Worm (Caenorhabditis elegans) whole organism, L4 larva: ENCODE measurements around the gene T19H12.12.
A peak's percentile ranks its signal among the peaks of the same experiment; 100 is the strongest.

Experiments
- F10B5.3 ChIP-seq: sonication (generic microtip); optimal IDR thresholded peaks from 2 replicates; lab custom pipeline; 2016; ENCODE audit warnings: mild to moderate bottlenecking, missing genetic modification characterization, missing compliant biosample characterization
- F37D6.2 ChIP-seq: sonication (generic microtip); optimal IDR thresholded peaks from 2 replicates; lab custom pipeline; 2016; ENCODE audit warnings: mild to moderate bottlenecking, missing genetic modification characterization, missing compliant biosample characterization
- F44E2.7 ChIP-seq: fragments of 200-800 bp; sonication (Bioruptor generic); IDR thresholded peaks from 2 replicates; pipeline ENCODE4 v2.1.2; 2022; ENCODE audit warnings: missing genetic modification characterization, missing compliant biosample characterization
- T26A8.4 ChIP-seq: fragments of 200-800 bp; sonication (Bioruptor generic); IDR thresholded peaks from 2 replicates; pipeline ENCODE4 v1.3.6; 2022; ENCODE audit warnings: missing genetic modification characterization, missing compliant biosample characterization
- Y48G9A.11 ChIP-seq: fragments of 200-800 bp; sonication (Bioruptor generic); IDR thresholded peaks from 2 replicates; pipeline ENCODE4 v1.3.6; 2022; ENCODE audit warnings: missing genetic modification reagents, missing genetic modification characterization, missing compliant biosample characterization
- Y5F2A.4 ChIP-seq: fragments of 200-800 bp; sonication (Bioruptor generic); optimal IDR thresholded peaks from 2 replicates; lab custom pipeline; 2018; ENCODE audit warnings: mild to moderate bottlenecking, missing genetic modification characterization, missing compliant biosample characterization
- Y75B8A.6 ChIP-seq: fragments of 200-800 bp; sonication (Bioruptor generic); IDR thresholded peaks from 2 replicates; pipeline ENCODE4 v1.3.6; 2022; ENCODE audit warnings: missing genetic modification reagents, missing genetic modification characterization, missing compliant biosample characterization
- ZK546.5 ChIP-seq, 2 experiments: sonication (generic microtip); optimal IDR thresholded peaks; 2 replicates each; lab custom pipeline; 2017; ENCODE audit warnings: missing biosample characterization in 2 of 2, missing genetic modification characterization in 2 of 2
- aha-1 ChIP-seq: fragments of 150-350 bp; peaks from one replicate; lab custom pipeline; 2014; ENCODE audit warnings: missing biosample characterization, missing genetic modification characterization
- ceh-28 ChIP-seq: fragments of 150-350 bp; optimal IDR thresholded peaks from 2 replicates; lab custom pipeline; 2014; ENCODE audit warnings: missing biosample characterization, missing genetic modification reagents, missing genetic modification characterization
- ceh-62 ChIP-seq: sonication (generic microtip); optimal IDR thresholded peaks from 2 replicates; lab custom pipeline; 2017; ENCODE audit warnings: missing biosample characterization, missing genetic modification characterization
- ceh-82 ChIP-seq: sonication (generic microtip); optimal IDR thresholded peaks from 2 replicates; lab custom pipeline; 2017; ENCODE audit warnings: missing biosample characterization, missing genetic modification characterization
- ces-1 ChIP-seq: fragments of 150-350 bp; sonication (generic microtip); optimal IDR thresholded peaks from 4 replicates; lab custom pipeline; 2014; ENCODE audit warnings: missing biosample characterization, missing genetic modification reagents, missing genetic modification characterization
- ctbp-1 ChIP-seq: fragments of 200-800 bp; sonication (Bioruptor generic); IDR thresholded peaks from 2 replicates; pipeline ENCODE4 v1.3.6; 2022; ENCODE audit warnings: missing genetic modification reagents, missing genetic modification characterization, missing compliant biosample characterization
- daf-19 ChIP-seq: fragments of 200-800 bp; sonication (Bioruptor generic); conservative IDR thresholded peaks from 2 replicates; pipeline ENCODE4 v1.3.6; 2022; ENCODE audit warnings: missing genetic modification characterization, missing compliant biosample characterization
- dmd-6 ChIP-seq: fragments of 200-800 bp; sonication (Bioruptor generic); IDR thresholded peaks from 2 replicates; pipeline ENCODE4 v1.3.6; 2022; ENCODE audit warnings: missing genetic modification reagents, missing genetic modification characterization, missing compliant biosample characterization
- dmd-9 ChIP-seq: fragments of 200-800 bp; sonication (Bioruptor generic); IDR thresholded peaks from 2 replicates; pipeline ENCODE4 v1.3.6; 2022; ENCODE audit warnings: missing genetic modification reagents, missing genetic modification characterization, missing compliant biosample characterization
- dpl-1 ChIP-seq: fragments of 150-350 bp; optimal IDR thresholded peaks from 2 replicates; lab custom pipeline; 2014; ENCODE audit warnings: missing biosample characterization, missing genetic modification reagents, missing genetic modification characterization
- duxl-1 ChIP-seq: sonication (generic microtip); optimal IDR thresholded peaks from 2 replicates; lab custom pipeline; 2016; ENCODE audit warnings: mild to moderate bottlenecking, missing genetic modification characterization, moderate library complexity, missing compliant biosample characterization; ENCODE audit not compliant: poor library complexity
- fkh-10 ChIP-seq: fragments of 150-350 bp; optimal IDR thresholded peaks from 2 replicates; lab custom pipeline; 2014; ENCODE audit warnings: missing biosample characterization, missing genetic modification reagents, missing genetic modification characterization
- fos-1 ChIP-seq: fragments of 150-350 bp; optimal IDR thresholded peaks from 2 replicates; lab custom pipeline; 2014; ENCODE audit warnings: missing biosample characterization, missing genetic modification characterization
- gei-8 ChIP-seq: fragments of 200-800 bp; sonication (Bioruptor generic); optimal IDR thresholded peaks from 2 replicates; lab custom pipeline; 2018; ENCODE audit warnings: mild to moderate bottlenecking, missing genetic modification characterization, missing compliant biosample characterization
- hif-1 ChIP-seq, 2 experiments: sonication (generic microtip); optimal IDR thresholded peaks; 2 replicates each; lab custom pipeline; 2016 to 2017; ENCODE audit warnings: missing compliant biosample characterization in 2 of 2, missing genetic modification characterization in 2 of 2, missing genetic modification reagents in 2 of 2, missing genotype in 2 of 2, mild to moderate bottlenecking in 1 of 2
- hlh-11 ChIP-seq: fragments of 200-800 bp; sonication (Bioruptor generic); optimal IDR thresholded peaks from 2 replicates; lab custom pipeline; 2018; ENCODE audit warnings: mild to moderate bottlenecking, missing genetic modification characterization, missing compliant biosample characterization
- jun-1 ChIP-seq: fragments of 150-350 bp; optimal IDR thresholded peaks from 2 replicates; lab custom pipeline; 2014; ENCODE audit warnings: missing biosample characterization, missing genetic modification reagents, missing genetic modification characterization
- lim-7 ChIP-seq: fragments of 200-800 bp; sonication (Bioruptor generic); IDR thresholded peaks from 2 replicates; pipeline ENCODE4 v1.3.6; 2022; ENCODE audit warnings: missing genetic modification characterization, missing compliant biosample characterization
- lin-15B ChIP-seq: fragments of 150-350 bp; sonication (generic microtip); optimal IDR thresholded peaks from 3 replicates; lab custom pipeline; 2014; ENCODE audit warnings: missing biosample characterization, missing genetic modification characterization
- lsy-2 ChIP-seq, 2 experiments: fragments of 150-350 bp in 1 of 2; sonication (generic microtip) in 1 of 2; optimal IDR thresholded peaks; 2 replicates each; lab custom pipeline; 2014 to 2017; ENCODE audit warnings: missing biosample characterization in 2 of 2, missing genetic modification characterization in 2 of 2
- mdl-1 ChIP-seq, 2 experiments: fragments of 150-350 bp in 1 of 2; sonication (generic microtip) in 1 of 2; optimal IDR thresholded peaks; 2 replicates each; lab custom pipeline; 2014 to 2017; ENCODE audit warnings: missing biosample characterization in 2 of 2, missing genetic modification characterization in 2 of 2
- mdt-29 ChIP-seq: fragments of 200-800 bp; sonication (Bioruptor generic); IDR thresholded peaks from 2 replicates; pipeline ENCODE4 v1.3.6; 2022; ENCODE audit warnings: missing genetic modification reagents, missing genetic modification characterization, missing compliant biosample characterization
- mep-1 ChIP-seq: fragments of 150-350 bp; sonication (generic microtip); optimal IDR thresholded peaks from 3 replicates; lab custom pipeline; 2014; ENCODE audit warnings: missing biosample characterization, missing genetic modification characterization
- mes-2 ChIP-seq: sonication (generic microtip); optimal IDR thresholded peaks from 2 replicates; lab custom pipeline; 2016; ENCODE audit warnings: missing genotype, mild to moderate bottlenecking, missing genetic modification characterization, missing compliant biosample characterization; ENCODE audit not compliant: poor library complexity, severe bottlenecking
- nhr-11 ChIP-seq: fragments of 150-350 bp; optimal IDR thresholded peaks from 2 replicates; lab custom pipeline; 2014; ENCODE audit warnings: missing biosample characterization, missing genetic modification characterization
- nhr-237 ChIP-seq: sonication (generic microtip); optimal IDR thresholded peaks from 2 replicates; lab custom pipeline; 2017; ENCODE audit warnings: missing biosample characterization, missing genetic modification characterization
- nhr-28 ChIP-seq: fragments of 150-350 bp; optimal IDR thresholded peaks from 2 replicates; lab custom pipeline; 2014; ENCODE audit warnings: missing biosample characterization, missing genetic modification characterization
- nhr-41 ChIP-seq: fragments of 200-800 bp; sonication (Bioruptor generic); IDR thresholded peaks from 2 replicates; pipeline ENCODE4 v1.3.6; 2022; ENCODE audit warnings: missing genetic modification reagents, missing genetic modification characterization, missing compliant biosample characterization
- nhr-42 ChIP-seq: fragments of 200-800 bp; sonication (Bioruptor generic); IDR thresholded peaks from 2 replicates; pipeline ENCODE4 v1.3.6; 2022; ENCODE audit warnings: missing genetic modification characterization, missing compliant biosample characterization
- nhr-48 ChIP-seq: sonication (generic microtip); optimal IDR thresholded peaks from 2 replicates; lab custom pipeline; 2016; ENCODE audit warnings: mild to moderate bottlenecking, missing genetic modification characterization, missing compliant biosample characterization
- nhr-77 ChIP-seq: fragments of 150-350 bp; optimal IDR thresholded peaks from 2 replicates; lab custom pipeline; 2014; ENCODE audit warnings: missing biosample characterization, missing genetic modification characterization
- php-3 ChIP-seq: fragments of 200-800 bp; sonication (Bioruptor generic); IDR thresholded peaks from 2 replicates; pipeline ENCODE4 v1.3.6; 2022; ENCODE audit warnings: missing genetic modification reagents, missing genetic modification characterization, missing compliant biosample characterization
- rbr-2 ChIP-seq: sonication (generic microtip); optimal IDR thresholded peaks from 2 replicates; lab custom pipeline; 2016; ENCODE audit warnings: missing genotype, missing genetic modification characterization, missing compliant biosample characterization
- saeg-2 ChIP-seq: fragments of 200-800 bp; sonication (Bioruptor generic); IDR thresholded peaks from 2 replicates; pipeline ENCODE4 v1.3.6; 2022; ENCODE audit warnings: missing genetic modification reagents, missing genetic modification characterization, missing compliant biosample characterization
- sdz-12 ChIP-seq: fragments of 200-800 bp; sonication (Bioruptor generic); optimal IDR thresholded peaks from 2 replicates; lab custom pipeline; 2018; ENCODE audit warnings: mild to moderate bottlenecking, missing genetic modification characterization, missing compliant biosample characterization
- set-16 ChIP-seq: fragments of 200-800 bp; sonication (Bioruptor generic); IDR thresholded peaks from 2 replicates; pipeline ENCODE4 v1.3.6; 2022; ENCODE audit warnings: missing genetic modification reagents, missing genetic modification characterization, missing compliant biosample characterization
- snpc-4 ChIP-seq: fragments of 150-350 bp; optimal IDR thresholded peaks from 2 replicates; lab custom pipeline; 2014; ENCODE audit warnings: missing biosample characterization, missing genetic modification characterization
- tag-97 ChIP-seq: fragments of 200-800 bp; sonication (Bioruptor generic); IDR thresholded peaks from 2 replicates; pipeline ENCODE4 v1.3.6; 2022; ENCODE audit warnings: missing genetic modification characterization, missing compliant biosample characterization
- tra-1 ChIP-seq: fragments of 200-800 bp; sonication (Bioruptor generic); IDR thresholded peaks from 2 replicates; pipeline ENCODE4 v1.3.6; 2022; ENCODE audit warnings: missing genetic modification reagents, missing genetic modification characterization, missing compliant biosample characterization
- unc-39 ChIP-seq: sonication (generic microtip); optimal IDR thresholded peaks from 2 replicates; lab custom pipeline; 2017; ENCODE audit warnings: missing biosample characterization, missing genetic modification characterization
- unc-62 ChIP-seq, 3 experiments: fragments of 150-350 bp in 1 of 3; sonication (generic microtip); optimal IDR thresholded peaks in 2 of 3; peaks in 1 of 3; 1 replicate in 1 of 3; 2 replicates in 2 of 3; lab custom pipeline; 2014 to 2017; ENCODE audit warnings: missing biosample characterization in 3 of 3, missing genetic modification characterization in 3 of 3, missing genetic modification reagents in 3 of 3, missing genotype in 1 of 3
- vab-7 ChIP-seq: fragments of 200-800 bp; sonication (Bioruptor generic); IDR thresholded peaks from 2 replicates; pipeline ENCODE4 v1.3.6; 2022; ENCODE audit warnings: missing genetic modification reagents, missing genetic modification characterization, missing compliant biosample characterization
- zfp-2 ChIP-seq: sonication (generic microtip); optimal IDR thresholded peaks from 2 replicates; lab custom pipeline; 2016; ENCODE audit warnings: mild to moderate bottlenecking, missing genetic modification characterization, missing compliant biosample characterization
- zfp-3 ChIP-seq: fragments of 200-800 bp; sonication (Bioruptor generic); conservative IDR thresholded peaks from 2 replicates; pipeline ENCODE4 v1.3.6; 2022; ENCODE audit warnings: missing genetic modification reagents, missing genetic modification characterization, missing compliant biosample characterization
- ztf-11 ChIP-seq: fragments of 150-350 bp; optimal IDR thresholded peaks from 2 replicates; lab custom pipeline; 2014; ENCODE audit warnings: missing biosample characterization, missing genetic modification characterization
- ztf-7 ChIP-seq: fragments of 150-350 bp; optimal IDR thresholded peaks from 2 replicates; lab custom pipeline; 2014; ENCODE audit warnings: missing biosample characterization, missing genetic modification characterization

Gene T19H12.12

ce11 chrV:4912313-4912712, 27.7 kb downstream of the T19H12.12 start, which contains the start of gene H23N18.5:
H23N18.5 (minus strand) TSS chrV:4912381.
- TF ChIP-seq ztf-11 (no peak), daf-19 (GFP tag; lab: Robert Waterston, UW) (no peak), Y75B8A.6 (GFP tag; lab: Robert Waterston, UW) (no peak), F44E2.7 (GFP tag; lab: Robert Waterston, UW) (no peak), mdt-29 (GFP tag; lab: Robert Waterston, UW) (no peak), nhr-28 (tag; lab: Kevin White, UChicago) (peak; percentile 43), tag-97 (GFP tag; lab: Robert Waterston, UW) (no peak), mep-1 (tag; lab: Kevin White, UChicago) (no peak), ceh-28 (no peak), ztf-7 (tag; lab: Kevin White, UChicago) (no peak), php-3 (GFP tag; lab: Robert Waterston, UW) (no peak), hif-1 (tag; optimal IDR thresholded peaks at IDR 0.05; lab: Kevin White, UChicago) (no peak), fos-1 (no peak), nhr-48 (tag; lab: Kevin White, UChicago) (peak; percentile 19), ceh-62 (no peak), hlh-11 (tag; lab: Kevin White, UChicago) (peak; percentile 16), sdz-12 (GFP tag; lab: Kevin White, UChicago) (no peak), F10B5.3 (no peak), ces-1 (GFP tag; lab: Kevin White, UChicago) (no peak), rbr-2 (tag; lab: Kevin White, UChicago) (no peak), nhr-237 (tag; lab: Kevin White, UChicago) (no peak), jun-1 (tag; lab: Kevin White, UChicago) (no peak), unc-39 (tag; lab: Kevin White, UChicago) (no peak), unc-62 (GFP tag; optimal IDR thresholded peaks at IDR 0.05 in 1 of 2; lab: Kevin White, UChicago) (no peak), unc-62 (tag; optimal IDR thresholded peaks at IDR 0.05; lab: Kevin White, UChicago) (no peak), set-16 (GFP tag; lab: Robert Waterston, UW) (no peak), aha-1 (tag; lab: Kevin White, UChicago) (peak; percentile 32), nhr-41 (no peak), duxl-1 (tag; lab: Kevin White, UChicago) (no peak), ceh-82 (tag; lab: Kevin White, UChicago) (no peak), lim-7 (GFP tag; lab: Robert Waterston, UW) (no peak), fkh-10 (GFP tag; lab: Kevin White, UChicago) (no peak), T26A8.4 (no peak), vab-7 (no peak), F37D6.2 (tag; lab: Kevin White, UChicago) (no peak), ZK546.5 (tag; optimal IDR thresholded peaks at IDR 0.05; lab: Kevin White, UChicago) (no peak), dmd-9 (GFP tag; lab: Robert Waterston, UW) (no peak), nhr-42 (GFP tag; lab: Robert Waterston, UW) (no peak), zfp-2 (tag; lab: Kevin White, UChicago) (no peak), lin-15B (no peak), mdl-1 (tag; optimal IDR thresholded peaks at IDR 0.05; lab: Kevin White, UChicago) (peak in 1 of 2 experiments; percentile 33), Y48G9A.11 (GFP tag; lab: Robert Waterston, UW) (no peak)

ce11 chrV:4913853-4914252, 29.3 kb downstream of the T19H12.12 start:
- TF ChIP-seq saeg-2 (GFP tag; lab: Robert Waterston, UW) (no peak), tra-1 (GFP tag; lab: Robert Waterston, UW) (no peak), zfp-3 (GFP tag; lab: Robert Waterston, UW) (no peak), lsy-2 (tag; optimal IDR thresholded peaks at IDR 0.05; lab: Kevin White, UChicago) (no peak), snpc-4 (tag; lab: Kevin White, UChicago) (no peak), gei-8 (no peak), nhr-77 (tag; lab: Kevin White, UChicago) (no peak), F44E2.7 (GFP tag; lab: Robert Waterston, UW) (no peak), dpl-1 (GFP tag; lab: Kevin White, UChicago) (no peak), ctbp-1 (GFP tag; lab: Robert Waterston, UW) (no peak), nhr-11 (tag; lab: Kevin White, UChicago) (no peak), dmd-6 (GFP tag; lab: Robert Waterston, UW) (no peak), Y5F2A.4 (GFP tag; lab: Kevin White, UChicago) (no peak), mes-2 (no peak), lin-15B (no peak)
